Worm (Caenorhabditis elegans): ENCODE data around the gene T21B4.15.

- TF ChIP-seq klf-2 (GFP tag; conservative IDR thresholded peaks at IDR 0.05) (no peak), T22C8.4 (GFP tag; IDR thresholded peaks at IDR 0.05) (no peak), cog-1 (tag; optimal IDR thresholded peaks at IDR 0.05) (no peak), ztf-29 (GFP tag; IDR thresholded peaks at IDR 0.05) (no peak), ztf-23 (GFP tag; IDR thresholded peaks at IDR 0.05) (no peak), med-1 (GFP tag; optimal IDR thresholded peaks at IDR 0.05; ENCODE audit: insufficient read depth) (no peak), flt-1 (GFP tag; IDR thresholded peaks at IDR 0.05) (no peak)
Observed at ce11 chrII:12491936-12492335, 1.9 kb downstream of the T21B4.15 start, which contains the start of gene srz-6.
